Fruit fly (Drosophila melanogaster) whole organism, embryonic: ENCODE results near the gene CG15356.

Source experiments
- C15 ChIP-seq: fragments of 200-800 bp; sonication (Bioruptor generic); IDR thresholded peaks from 3 replicates; pipeline ENCODE4 v1.3.6; 2022; ENCODE audit warnings: missing biosample characterization, missing genetic modification characterization
- CG1602 ChIP-seq: fragments of 200-800 bp; sonication (Bioruptor generic); optimal IDR thresholded peaks from 3 replicates; lab custom pipeline; 2016; ENCODE audit warnings: missing biosample characterization, missing genetic modification characterization
- CG2202 ChIP-seq: fragments of 200-800 bp; sonication (Bioruptor generic); optimal IDR thresholded peaks from 2 replicates; lab custom pipeline; 2018; ENCODE audit warnings: missing biosample characterization, mild to moderate bottlenecking, missing genetic modification characterization
- CG31365 ChIP-seq: fragments of 200-800 bp; sonication (Bioruptor generic); optimal IDR thresholded peaks from 2 replicates; lab custom pipeline; 2018; ENCODE audit warnings: missing biosample characterization, mild to moderate bottlenecking, missing genetic modification characterization
- CG9727 ChIP-seq: fragments of 200-800 bp; sonication (Bioruptor generic); optimal IDR thresholded peaks from 3 replicates; lab custom pipeline; 2017; ENCODE audit warnings: missing biosample characterization, mild to moderate bottlenecking, missing genetic modification characterization
- Hey ChIP-seq: fragments of 200-800 bp; sonication (Bioruptor generic); optimal IDR thresholded peaks from 3 replicates; lab custom pipeline; 2018; ENCODE audit warnings: missing biosample characterization, mild to moderate bottlenecking, missing genetic modification characterization
- Hr39 ChIP-seq: fragments of >200 bp; optimal IDR thresholded peaks from 2 replicates; lab custom pipeline; 2017
- PHDP ChIP-seq: fragments of 200-800 bp; sonication (Bioruptor generic); optimal IDR thresholded peaks from 3 replicates; lab custom pipeline; 2018; ENCODE audit warnings: missing biosample characterization, mild to moderate bottlenecking, missing genetic modification characterization, moderate library complexity
- Tbp ChIP-seq: fragments of >200 bp; optimal IDR thresholded peaks from 2 replicates; lab custom pipeline; 2018; ENCODE audit warnings: missing biosample characterization, missing genetic modification characterization
- ac ChIP-seq: fragments of 200-800 bp; sonication (Bioruptor generic); optimal IDR thresholded peaks from 3 replicates; lab custom pipeline; 2017; ENCODE audit warnings: missing biosample characterization, mild to moderate bottlenecking, missing genetic modification characterization
- dimm ChIP-seq: fragments of 200-800 bp; sonication (Bioruptor generic); IDR thresholded peaks from 2 replicates; pipeline ENCODE4 v1.3.6; 2022; ENCODE audit warnings: missing biosample characterization, missing genetic modification characterization
- ttk ChIP-seq: fragments of 200-800 bp; sonication (Bioruptor generic); IDR thresholded peaks from 2 replicates; pipeline ENCODE4 v2.1.2; 2022; ENCODE audit warnings: missing biosample characterization, missing genetic modification characterization
- vvl ChIP-seq: fragments of 200-800 bp; sonication (Bioruptor generic); IDR thresholded peaks from 2 replicates; pipeline ENCODE4 v1.3.6; 2022; ENCODE audit warnings: missing biosample characterization, missing genetic modification characterization

DNA sequence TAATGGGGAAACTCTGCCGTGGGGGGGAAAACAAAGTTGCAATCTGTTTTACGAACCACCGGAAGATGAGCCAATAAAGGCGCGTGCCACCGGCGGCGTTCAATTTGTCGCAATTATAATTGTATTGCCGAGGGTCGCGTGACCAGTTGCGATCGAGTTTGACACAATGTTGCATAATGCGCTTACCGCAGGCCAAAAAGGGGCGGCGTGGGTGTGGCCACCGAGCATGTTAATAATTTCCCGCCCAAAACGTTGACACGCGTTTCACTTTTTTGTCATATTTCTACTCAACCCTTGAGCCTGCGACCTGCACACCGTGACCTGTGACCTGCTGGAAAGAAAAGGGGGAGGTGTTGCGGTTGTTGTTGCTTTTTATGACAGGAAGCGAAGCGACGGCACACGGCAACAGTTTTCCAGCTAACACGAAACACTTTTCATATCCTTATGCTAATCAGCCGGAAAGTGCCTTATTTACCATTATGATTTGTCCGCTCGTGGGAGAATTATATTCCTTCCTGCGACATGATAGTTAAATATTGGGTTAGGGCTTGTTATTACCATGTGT lies 18.5 kb downstream of the CG15356 start:
- TF ChIP-seq Hey (tag; lab: Kevin White, UChicago): peak; percentile 97
- no peak for TF ChIP-seq ttk (GFP tag; lab: Robert Waterston, UW)
- TF ChIP-seq CG1602 (GFP tag; lab: Kevin White, UChicago): no peak
- TF ChIP-seq ac (GFP tag; lab: Kevin White, UChicago): no peak
- no peak for TF ChIP-seq Hr39 (lab: Kevin White, UChicago)
- no peak for TF ChIP-seq C15 (GFP tag; lab: Robert Waterston, UW)
- TF ChIP-seq PHDP (tag; lab: Kevin White, UChicago): no peak
- TF ChIP-seq dimm (GFP tag; lab: Robert Waterston, UW): no peak
- no peak for TF ChIP-seq CG9727 (GFP tag; lab: Kevin White, UChicago)
- no peak for TF ChIP-seq vvl
- TF ChIP-seq Tbp (GFP tag; lab: Kevin White, UChicago): no peak
- TF ChIP-seq CG2202 (tag; lab: Kevin White, UChicago): no peak
- TF ChIP-seq CG31365 (tag; lab: Kevin White, UChicago): no peak
